Worm (Caenorhabditis elegans) whole organism, L1 larva: ENCODE measurements around the gene C56C10.9.

ENCODE experiments used
- C16A3.4 ChIP-seq: fragments of 150-350 bp; optimal IDR thresholded peaks from 2 replicates; lab custom pipeline; 2014; ENCODE audit warnings: missing biosample characterization, missing genetic modification characterization
- aly-2 ChIP-seq: fragments of 150-350 bp; optimal IDR thresholded peaks from 2 replicates; lab custom pipeline; 2014; ENCODE audit warnings: missing biosample characterization, missing genetic modification characterization
- ama-1 ChIP-seq: fragments of 150-350 bp; optimal IDR thresholded peaks from 2 replicates; lab custom pipeline; 2014
- blmp-1 ChIP-seq: fragments of 150-350 bp; optimal IDR thresholded peaks from 2 replicates; lab custom pipeline; 2014; ENCODE audit warnings: missing biosample characterization, missing genetic modification characterization
- ceh-63 ChIP-seq: fragments of 200-800 bp; sonication (Bioruptor generic); optimal IDR thresholded peaks from 2 replicates; lab custom pipeline; 2018; ENCODE audit warnings: mild to moderate bottlenecking, missing genetic modification characterization, missing compliant biosample characterization
- ceh-8 ChIP-seq: fragments of 200-800 bp; sonication (Bioruptor generic); optimal IDR thresholded peaks from 2 replicates; lab custom pipeline; 2018; ENCODE audit warnings: mild to moderate bottlenecking, missing genetic modification characterization, moderate library complexity, missing compliant biosample characterization
- ceh-90 ChIP-seq: sonication (generic microtip); optimal IDR thresholded peaks from 2 replicates; lab custom pipeline; 2016; ENCODE audit warnings: missing genetic modification characterization, missing compliant biosample characterization
- egl-27 ChIP-seq, 2 experiments: fragments of 150-350 bp in 1 of 2; sonication (generic microtip); optimal IDR thresholded peaks; 3 replicates each; lab custom pipeline; 2017 to 2018; ENCODE audit warnings: missing biosample characterization in 2 of 2, missing genetic modification characterization in 2 of 2, missing genetic modification reagents in 2 of 2
- elt-2 ChIP-seq: sonication (generic microtip); optimal IDR thresholded peaks from 2 replicates; lab custom pipeline; 2016; ENCODE audit warnings: missing genetic modification characterization, mild to moderate bottlenecking, inconsistent platforms, missing compliant biosample characterization, missing genetic modification reagents
- elt-3 ChIP-seq, 6 experiments: fragments of 150-350 bp in 1 of 6; sonication (generic microtip); optimal IDR thresholded peaks; 2 replicates each; lab custom pipeline; 2017 to 2018; ENCODE audit warnings: missing biosample characterization in 6 of 6, missing genetic modification characterization in 6 of 6, inconsistent platforms in 1 of 6
- ets-5 ChIP-seq: fragments of 200-800 bp; sonication (Bioruptor generic); IDR thresholded peaks from 2 replicates; pipeline ENCODE4 v1.3.6; 2022; ENCODE audit warnings: missing genetic modification characterization, missing compliant biosample characterization
- fkh-4 ChIP-seq: sonication (generic microtip); optimal IDR thresholded peaks from 2 replicates; lab custom pipeline; 2016; ENCODE audit warnings: missing compliant biosample characterization, missing genetic modification characterization, borderline replicate concordance
- fkh-8 ChIP-seq: sonication (generic microtip); optimal IDR thresholded peaks from 2 replicates; lab custom pipeline; 2016; ENCODE audit warnings: mild to moderate bottlenecking, missing genetic modification characterization, missing compliant biosample characterization
- hlh-4 ChIP-seq: sonication (generic microtip); optimal IDR thresholded peaks from 2 replicates; lab custom pipeline; 2016; ENCODE audit warnings: mild to moderate bottlenecking, missing genetic modification characterization, missing compliant biosample characterization
- irx-1 ChIP-seq: sonication (generic microtip); optimal IDR thresholded peaks from 2 replicates; lab custom pipeline; 2016; ENCODE audit warnings: missing genetic modification characterization, missing compliant biosample characterization
- isw-1 ChIP-seq: fragments of 200-800 bp; sonication (Bioruptor generic); IDR thresholded peaks from 2 replicates; pipeline ENCODE4 v1.3.6; 2022; ENCODE audit warnings: missing genetic modification characterization, missing compliant biosample characterization
- lin-14 ChIP-seq: fragments of 200-800 bp; sonication (Bioruptor generic); optimal IDR thresholded peaks from 2 replicates; lab custom pipeline; 2018; ENCODE audit warnings: mild to moderate bottlenecking, missing genetic modification characterization, moderate library complexity, missing compliant biosample characterization
- lin-15B ChIP-seq: fragments of 150-350 bp; sonication (generic microtip); optimal IDR thresholded peaks from 3 replicates; lab custom pipeline; 2014; ENCODE audit warnings: missing biosample characterization, missing genetic modification characterization
- lin-35 ChIP-seq, 2 experiments: fragments of 150-350 bp; optimal IDR thresholded peaks; 2 replicates each; lab custom pipeline; 2014; ENCODE audit warnings: missing biosample characterization in 2 of 2, missing genetic modification characterization in 2 of 2, missing genetic modification reagents in 2 of 2
- lir-3 ChIP-seq: sonication (generic microtip); optimal IDR thresholded peaks from 2 replicates; lab custom pipeline; 2016; ENCODE audit warnings: mild to moderate bottlenecking, missing genetic modification characterization, moderate library complexity, missing compliant biosample characterization; ENCODE audit not compliant: poor library complexity
- lsy-2 ChIP-seq, 2 experiments: fragments of 150-350 bp; optimal IDR thresholded peaks; 2 replicates each; lab custom pipeline; 2014; ENCODE audit warnings: missing biosample characterization in 2 of 2, missing genetic modification characterization in 2 of 2
- mdl-1 ChIP-seq, 2 experiments: fragments of 150-350 bp; optimal IDR thresholded peaks; 2 replicates each; lab custom pipeline; 2014 to 2017; ENCODE audit warnings: missing biosample characterization in 2 of 2, missing genetic modification characterization in 2 of 2, inconsistent platforms in 1 of 2
- mef-2 ChIP-seq: fragments of 150-350 bp; optimal IDR thresholded peaks from 2 replicates; lab custom pipeline; 2014; ENCODE audit warnings: missing biosample characterization, missing genetic modification characterization
- mep-1 ChIP-seq: fragments of 150-350 bp; optimal IDR thresholded peaks from 2 replicates; lab custom pipeline; 2014; ENCODE audit warnings: missing biosample characterization, missing genetic modification characterization
- nhr-11 ChIP-seq: fragments of 150-350 bp; optimal IDR thresholded peaks from 2 replicates; lab custom pipeline; 2014; ENCODE audit warnings: missing biosample characterization, missing genetic modification characterization
- nhr-19 ChIP-seq: fragments of 200-800 bp; sonication (Bioruptor generic); conservative IDR thresholded peaks from 2 replicates; pipeline ENCODE4 v1.3.6; 2022; ENCODE audit warnings: missing genetic modification characterization, missing compliant biosample characterization
- nhr-28 ChIP-seq: fragments of 150-350 bp; optimal IDR thresholded peaks from 2 replicates; lab custom pipeline; 2014; ENCODE audit warnings: missing biosample characterization, missing genetic modification characterization
- nhr-85 ChIP-seq: sonication (generic microtip); peaks from one replicate; lab custom pipeline; 2016; ENCODE audit warnings: missing genetic modification characterization, inconsistent platforms, missing compliant biosample characterization
- nhr-90 ChIP-seq: sonication (generic microtip); optimal IDR thresholded peaks from 2 replicates; lab custom pipeline; 2016; ENCODE audit warnings: mild to moderate bottlenecking, missing genetic modification characterization, missing compliant biosample characterization; ENCODE audit not compliant: poor library complexity
- pag-3 ChIP-seq: sonication (generic microtip); optimal IDR thresholded peaks from 2 replicates; lab custom pipeline; 2017; ENCODE audit warnings: missing genetic modification characterization, mild to moderate bottlenecking, missing compliant biosample characterization, antibody characterized with exemption, borderline replicate concordance; ENCODE audit not compliant: insufficient read depth
- pax-3 ChIP-seq: fragments of 200-800 bp; sonication (Bioruptor generic); optimal IDR thresholded peaks from 2 replicates; lab custom pipeline; 2018; ENCODE audit warnings: mild to moderate bottlenecking, missing genetic modification characterization, moderate library complexity, missing compliant biosample characterization
- pqm-1 ChIP-seq: sonication (generic microtip); optimal IDR thresholded peaks from 3 replicates; lab custom pipeline; 2017; ENCODE audit warnings: missing biosample characterization, missing genetic modification characterization
- rnt-1 ChIP-seq: sonication (generic microtip); optimal IDR thresholded peaks from 2 replicates; lab custom pipeline; 2016; ENCODE audit warnings: mild to moderate bottlenecking, missing genetic modification characterization, moderate library complexity, missing compliant biosample characterization
- skn-1 ChIP-seq: fragments of 150-350 bp; optimal IDR thresholded peaks from 2 replicates; lab custom pipeline; 2014; ENCODE audit warnings: missing biosample characterization, missing genetic modification characterization
- snu-23 ChIP-seq: sonication (generic microtip); optimal IDR thresholded peaks from 2 replicates; lab custom pipeline; 2016; ENCODE audit warnings: missing genetic modification characterization, missing compliant biosample characterization
- swsn-7 ChIP-seq: sonication (generic microtip); optimal IDR thresholded peaks from 2 replicates; lab custom pipeline; 2016; ENCODE audit warnings: missing genetic modification characterization, missing compliant biosample characterization
- tlp-1 ChIP-seq: fragments of 150-350 bp; optimal IDR thresholded peaks from 2 replicates; lab custom pipeline; 2014; ENCODE audit warnings: missing biosample characterization, missing genetic modification characterization
- unc-30 ChIP-seq: sonication (generic microtip); optimal IDR thresholded peaks from 2 replicates; lab custom pipeline; 2017; ENCODE audit warnings: missing biosample characterization, missing genetic modification characterization
- vab-15 ChIP-seq: sonication (generic microtip); optimal IDR thresholded peaks from 2 replicates; lab custom pipeline; 2017; ENCODE audit warnings: missing genotype, mild to moderate bottlenecking, missing genetic modification characterization, missing compliant biosample characterization
- ztf-11 ChIP-seq, 2 experiments: sonication (generic microtip); optimal IDR thresholded peaks; 2 replicates each; lab custom pipeline; 2016 to 2017; ENCODE audit warnings: missing genetic modification characterization in 2 of 2, missing biosample characterization in 1 of 2, missing compliant biosample characterization in 1 of 2

Gene C56C10.9

DNA sequence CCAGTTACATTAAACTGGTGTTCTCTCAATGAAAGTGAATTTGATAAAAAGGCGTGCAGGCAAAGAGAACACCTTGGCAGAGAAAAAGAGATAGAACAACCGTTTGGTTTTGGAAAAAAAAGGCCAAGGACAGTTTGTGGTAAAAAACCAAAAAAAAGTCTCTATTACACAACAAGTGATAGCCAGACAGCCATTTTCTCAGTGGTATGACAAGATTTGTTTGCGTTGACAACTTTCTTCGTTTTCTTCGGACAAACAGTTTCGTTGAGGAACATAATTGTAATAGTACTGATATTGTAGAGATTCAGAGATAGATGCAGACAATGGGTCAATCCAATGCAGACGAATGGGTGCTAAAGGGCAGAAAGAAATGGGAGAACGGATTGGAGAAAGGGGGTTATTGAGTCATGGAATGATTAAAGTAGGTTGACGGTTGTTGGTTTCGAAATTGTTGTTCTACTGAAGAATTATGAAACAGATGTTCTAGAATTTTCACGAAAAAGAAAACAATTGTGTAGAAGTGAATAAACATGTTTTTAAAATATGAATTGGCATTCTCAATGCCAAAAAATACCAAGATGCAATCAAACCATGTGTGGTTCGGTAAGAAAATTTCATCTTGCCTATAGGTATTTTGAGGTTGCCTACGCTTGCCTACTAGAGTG, 29.8 kb downstream of the C56C10.9 start:
- TF ChIP-seq ceh-63 (GFP tag; lab: Kevin White, UChicago) (no peak), pax-3 (tag; lab: Kevin White, UChicago) (no peak), skn-1 (tag; lab: Kevin White, UChicago) (peak; percentile 0), mef-2 (tag; lab: Kevin White, UChicago) (no peak), aly-2 (tag; lab: Kevin White, UChicago) (no peak), nhr-28 (tag; lab: Kevin White, UChicago) (no peak), elt-3 (tag; optimal IDR thresholded peaks at IDR 0.05; lab: Kevin White, UChicago) (peak in 1 of 6 experiments; percentile 6), nhr-85 (tag; lab: Kevin White, UChicago) (peak; percentile 57), lin-15B (tag; lab: Kevin White, UChicago) (no peak), ets-5 (GFP tag; lab: Robert Waterston, UW) (no peak), ceh-90 (no peak), ama-1 (peak; percentile 51), lin-14 (peak; percentile 65), blmp-1 (tag; lab: Kevin White, UChicago) (peak; percentile 65), nhr-19 (GFP tag; lab: Robert Waterston, UW) (no peak)

DNA sequence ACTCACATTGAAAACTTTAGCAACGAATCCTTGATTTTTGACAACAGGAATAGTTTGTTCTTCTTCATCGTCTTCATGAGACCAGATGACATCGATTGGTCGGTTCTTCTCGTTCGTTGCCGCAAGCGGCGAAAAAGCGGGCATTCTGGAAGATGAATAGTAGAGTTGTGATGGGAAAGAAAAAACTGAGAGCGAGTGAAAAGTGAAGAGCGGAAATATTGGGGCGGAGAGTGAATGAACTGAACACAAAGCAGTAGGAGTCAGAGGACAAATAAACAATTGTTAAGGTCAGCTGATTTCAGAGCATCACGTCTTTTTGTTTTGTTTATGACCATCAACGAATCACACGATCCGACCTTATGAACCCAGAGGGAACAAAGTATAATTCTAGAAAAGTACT, 30.9 kb downstream of the C56C10.9 start, which contains the start of gene F18C5.10:
TSS of gene F18C5.10 (minus strand) at position 145 of the 400 bp plus-strand sequence.
- TF ChIP-seq rnt-1 (tag; lab: Kevin White, UChicago) = peak; percentile 16
- no peak for TF ChIP-seq ceh-8 (GFP tag; lab: Kevin White, UChicago)
- TF ChIP-seq lin-14 = no peak
- TF ChIP-seq pqm-1 (tag; lab: Kevin White, UChicago) = no peak
- peak; percentile 11 for TF ChIP-seq snu-23 (GFP tag; lab: Kevin White, UChicago)
- TF ChIP-seq nhr-90 = no peak
- peak; percentile 20 for TF ChIP-seq C16A3.4 (tag; lab: Kevin White, UChicago)
- TF ChIP-seq elt-2 (tag; lab: Kevin White, UChicago) = no peak
- TF ChIP-seq vab-15 (tag; lab: Kevin White, UChicago) = no peak
- peak in 1 of 2 experiments; percentile 44 for TF ChIP-seq lin-35 (GFP tag; optimal IDR thresholded peaks at IDR 0.05; lab: Kevin White, UChicago)
- TF ChIP-seq mdl-1 (tag; optimal IDR thresholded peaks at IDR 0.05; lab: Kevin White, UChicago) = peak in 1 of 2 experiments; percentile 1
- no peak for TF ChIP-seq ceh-63 (GFP tag; lab: Kevin White, UChicago)
- no peak for TF ChIP-seq pag-3 (tag; lab: Kevin White, UChicago)
- peak; percentile 14 for TF ChIP-seq ama-1
- TF ChIP-seq nhr-19 (GFP tag; lab: Robert Waterston, UW) = peak; percentile 36
- TF ChIP-seq nhr-85 (tag; lab: Kevin White, UChicago) = no peak
- TF ChIP-seq lsy-2 (tag; optimal IDR thresholded peaks at IDR 0.05; lab: Kevin White, UChicago) = peak in 1 of 2 experiments; percentile 26
- TF ChIP-seq, all 84 proteins: peak for 8

DNA sequence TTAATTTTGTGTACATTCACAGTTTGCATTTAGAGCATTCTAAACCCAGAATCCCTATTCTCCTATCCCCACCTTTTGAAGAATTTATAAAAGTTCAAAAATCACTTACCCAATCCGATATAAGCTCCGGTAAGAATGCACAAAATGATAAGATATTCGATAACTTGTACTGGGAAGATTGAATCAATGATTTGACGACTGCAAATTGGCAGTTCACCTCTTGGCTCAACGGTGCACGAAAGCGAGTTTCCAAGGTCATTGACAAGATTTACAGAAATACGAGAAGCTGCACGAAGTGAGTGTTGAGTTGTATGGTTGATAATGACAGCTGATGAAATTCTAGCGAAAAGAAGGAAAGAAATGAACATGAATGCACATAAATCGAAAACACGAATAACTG, 31.9 kb downstream of the C56C10.9 start:
- TF ChIP-seq ceh-90 (no peak), hlh-4 (tag; lab: Kevin White, UChicago) (no peak), irx-1 (tag; lab: Kevin White, UChicago) (no peak), swsn-7 (no peak), isw-1 (GFP tag; lab: Robert Waterston, UW) (no peak), nhr-90 (no peak), unc-30 (tag; lab: Kevin White, UChicago) (no peak), tlp-1 (tag; lab: Kevin White, UChicago) (no peak), fkh-8 (tag; lab: Kevin White, UChicago) (no peak), fkh-4 (tag; lab: Kevin White, UChicago) (no peak), mep-1 (tag; lab: Kevin White, UChicago) (no peak), nhr-11 (tag; lab: Kevin White, UChicago) (no peak), lir-3 (tag; lab: Kevin White, UChicago) (no peak), ztf-11 (tag; optimal IDR thresholded peaks at IDR 0.05; lab: Kevin White, UChicago) (no peak), egl-27 (tag; optimal IDR thresholded peaks at IDR 0.05; lab: Kevin White, UChicago) (no peak)
